Fruit fly (Drosophila melanogaster): ENCODE measurements around the gene Karl.

The Karl gene

dm6 chrX:11793434-11793833 lies 6.3 kb downstream of the Karl start:
- peak; percentile 25 for TF ChIP-seq Med (GFP tag)
- peak; percentile 62 for TF ChIP-seq CG15479 (GFP tag; optimal IDR thresholded peaks at IDR 0.05)
- TF ChIP-seq CG14965 (GFP tag; optimal IDR thresholded peaks at IDR 0.05; ENCODE audit: borderline replicate concordance): no peak
- TF ChIP-seq Hr39 (optimal IDR thresholded peaks at IDR 0.05): peak; percentile 96
- TF ChIP-seq CG15601 (tag; optimal IDR thresholded peaks at IDR 0.05): no peak

DNA sequence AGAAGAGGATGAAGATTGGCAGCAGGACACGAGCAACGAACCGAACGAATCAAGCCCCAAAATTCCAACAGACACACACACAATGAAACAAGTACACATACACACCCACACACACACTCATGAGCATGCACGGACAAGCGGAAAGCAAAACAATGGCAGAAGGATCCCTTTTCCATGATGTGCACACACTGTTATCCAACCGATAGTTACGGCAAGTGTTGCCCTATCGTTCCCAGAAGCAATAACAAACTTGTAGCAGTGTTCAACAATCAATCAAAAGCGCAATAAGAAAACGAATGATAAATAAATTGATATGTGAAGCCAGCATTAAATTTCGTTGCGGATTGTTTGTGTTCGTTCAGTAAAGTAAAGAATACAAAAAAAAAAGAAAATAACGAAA lies 9.7 kb downstream of the Karl start:
- peak; percentile 45; the same call in 1 of the 2 replicates for TF ChIP-seq bbx (GFP tag; IDR thresholded peaks at IDR 0.05; ENCODE audit: partially characterized antibody)
- peak; percentile 61 for TF ChIP-seq cg (GFP tag; optimal IDR thresholded peaks at IDR 0.05)
- TF ChIP-seq Lhr (GFP tag; optimal IDR thresholded peaks at IDR 0.05): peak; percentile 1
- TF ChIP-seq CG16813 (GFP tag; IDR thresholded peaks at IDR 0.05; ENCODE audit: partially characterized antibody): peak; percentile 63
- TF ChIP-seq slou (GFP tag; optimal IDR thresholded peaks at IDR 0.05): no peak
- TF ChIP-seq CG14441 (GFP tag; IDR thresholded peaks at IDR 0.05): no peak
- TF ChIP-seq Med (GFP tag): peak; percentile 43
- TF ChIP-seq prd (optimal IDR thresholded peaks at IDR 0.05): no peak
- TF ChIP-seq prd (GFP tag; IDR thresholded peaks at IDR 0.05): 0 out of 3 replicates have a peak, but pooled peaks have one; percentile 10
- TF ChIP-seq Elba2 (GFP tag; optimal IDR thresholded peaks at IDR 0.05): peak; percentile 92
- TF ChIP-seq Opbp (GFP tag; IDR thresholded peaks at IDR 0.05; ENCODE audit: partially characterized antibody): peak; percentile 34; the same call in 1 of the 3 replicates
- peak; percentile 61; the same call in 2 of the 3 replicates for TF ChIP-seq CG6791 (GFP tag; IDR thresholded peaks at IDR 0.05; ENCODE audit: partially characterized antibody)
- TF ChIP-seq CG8290 (GFP tag; optimal IDR thresholded peaks at IDR 0.05): no peak
- peak in 1 of 2 experiments; percentile 24 for TF ChIP-seq CG8290 (tag; optimal IDR thresholded peaks at IDR 0.05)
- peak; percentile 27 for TF ChIP-seq zen (tag; optimal IDR thresholded peaks at IDR 0.05)
- peak; percentile 48; the same call in 1 of the 2 replicates for TF ChIP-seq Scr (GFP tag; IDR thresholded peaks at IDR 0.05; ENCODE audit: partially characterized antibody)
- TF ChIP-seq stwl (tag; optimal IDR thresholded peaks at IDR 0.05): peak; percentile 100
- TF ChIP-seq amos (GFP tag; IDR thresholded peaks at IDR 0.05; ENCODE audit: partially characterized antibody): peak; percentile 50; the same call in 1 of the 2 replicates
- peak; percentile 52 for TF ChIP-seq Ets97D (GFP tag; optimal IDR thresholded peaks at IDR 0.05)
- TF ChIP-seq bcd (GFP tag; optimal IDR thresholded peaks at IDR 0.05): no peak
- no peak for TF ChIP-seq CG3163 (GFP tag; optimal IDR thresholded peaks at IDR 0.05)
- TF ChIP-seq CG5953 (GFP tag; IDR thresholded peaks at IDR 0.05): no peak
- TF ChIP-seq Sry-δ (GFP tag; optimal IDR thresholded peaks at IDR 0.05): peak; percentile 34
- TF ChIP-seq p53 (GFP tag; optimal IDR thresholded peaks at IDR 0.05): peak; percentile 79
- peak; percentile 99 for TF ChIP-seq CG14710 (tag; optimal IDR thresholded peaks at IDR 0.05)
- TF ChIP-seq BEAF-32 (GFP tag; optimal IDR thresholded peaks at IDR 0.05): peak; percentile 51
- TF ChIP-seq CG10267 (tag; optimal IDR thresholded peaks at IDR 0.05): peak; percentile 37
- 0 out of 4 replicates have a peak, but pooled peaks have one; percentile 28 for TF ChIP-seq Dll (GFP tag; IDR thresholded peaks at IDR 0.05; ENCODE audit: partially characterized antibody)
- no peak for TF ChIP-seq nom (GFP tag; optimal IDR thresholded peaks at IDR 0.05)

DNA sequence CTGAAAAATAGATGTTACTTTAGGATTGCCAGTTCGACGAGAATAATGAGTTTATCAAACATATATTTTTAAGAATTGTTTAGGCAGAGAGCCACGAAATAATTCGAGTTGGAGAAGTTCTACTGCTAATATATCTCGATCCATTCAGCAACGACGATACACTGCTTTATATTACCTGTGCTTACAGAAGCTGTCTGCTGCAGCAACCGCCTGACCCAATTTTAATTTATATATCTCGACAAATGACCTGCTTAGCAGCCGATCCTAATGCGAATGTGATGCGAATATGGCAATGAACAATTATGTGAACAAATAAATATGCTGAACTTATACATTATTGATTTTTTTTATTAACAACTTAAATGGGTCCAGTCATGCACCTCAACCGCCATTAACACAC lies 11.3 kb downstream of the Karl start:
- TF ChIP-seq zen (tag; optimal IDR thresholded peaks at IDR 0.05): peak; percentile 17
- no peak for TF ChIP-seq disco-r (GFP tag; optimal IDR thresholded peaks at IDR 0.05)
- TF ChIP-seq Dek (tag; optimal IDR thresholded peaks at IDR 0.05): no peak
- TF ChIP-seq pan (optimal IDR thresholded peaks at IDR 0.05): no peak
- no peak for TF ChIP-seq pan (GFP tag; optimal IDR thresholded peaks at IDR 0.05 in 1 of 2, IDR thresholded peaks at IDR 0.05 in 1 of 2)
- no peak for TF ChIP-seq E2f2 (GFP tag; IDR thresholded peaks at IDR 0.05)
- TF ChIP-seq CG15479 (GFP tag; optimal IDR thresholded peaks at IDR 0.05): no peak
- TF ChIP-seq CG12744 (GFP tag; optimal IDR thresholded peaks at IDR 0.05): no peak
- TF ChIP-seq CG14710 (tag; optimal IDR thresholded peaks at IDR 0.05): peak; percentile 41
- TF ChIP-seq Nf-YB (GFP tag; optimal IDR thresholded peaks at IDR 0.05): no peak
- peak; percentile 69 for TF ChIP-seq CG31365 (tag; optimal IDR thresholded peaks at IDR 0.05)
- TF ChIP-seq CG4730 (GFP tag; IDR thresholded peaks at IDR 0.05): no peak
- TF ChIP-seq CG15073 (GFP tag; optimal IDR thresholded peaks at IDR 0.05): no peak
- TF ChIP-seq gcm (GFP tag; optimal IDR thresholded peaks at IDR 0.05): no peak
- TF ChIP-seq CG8290 (GFP tag; optimal IDR thresholded peaks at IDR 0.05): peak; percentile 93
- TF ChIP-seq CG8290 (tag; optimal IDR thresholded peaks at IDR 0.05): peak in 1 of 2 experiments; percentile 3
- TF ChIP-seq CG4404 (GFP tag; IDR thresholded peaks at IDR 0.05): no peak
- no peak for TF ChIP-seq Fer1 (GFP tag; optimal IDR thresholded peaks at IDR 0.05)
- TF ChIP-seq trem (tag; optimal IDR thresholded peaks at IDR 0.05): no peak
- TF ChIP-seq CG17568 (GFP tag; optimal IDR thresholded peaks at IDR 0.05): no peak
